Worm (Caenorhabditis elegans) whole organism, L4 larva: ENCODE results near the gene D1005.10.

Source experiments
- hlh-11 ChIP-seq: fragments of 200-800 bp; sonication (Bioruptor generic); optimal IDR thresholded peaks from 2 replicates; lab custom pipeline; 2018; ENCODE audit warnings: mild to moderate bottlenecking, missing genetic modification characterization, missing compliant biosample characterization
- hmg-1.1 ChIP-seq: fragments of 200-800 bp; sonication (Bioruptor generic); IDR thresholded peaks from 2 replicates; pipeline ENCODE4 v1.3.6; 2022; ENCODE audit warnings: missing genetic modification reagents, missing genetic modification characterization, missing compliant biosample characterization
- madf-9 ChIP-seq: fragments of 200-800 bp; sonication (Bioruptor generic); conservative IDR thresholded peaks from 2 replicates; pipeline ENCODE4 v1.3.6; 2022; ENCODE audit warnings: missing genetic modification reagents, missing genetic modification characterization, missing compliant biosample characterization

DNA sequence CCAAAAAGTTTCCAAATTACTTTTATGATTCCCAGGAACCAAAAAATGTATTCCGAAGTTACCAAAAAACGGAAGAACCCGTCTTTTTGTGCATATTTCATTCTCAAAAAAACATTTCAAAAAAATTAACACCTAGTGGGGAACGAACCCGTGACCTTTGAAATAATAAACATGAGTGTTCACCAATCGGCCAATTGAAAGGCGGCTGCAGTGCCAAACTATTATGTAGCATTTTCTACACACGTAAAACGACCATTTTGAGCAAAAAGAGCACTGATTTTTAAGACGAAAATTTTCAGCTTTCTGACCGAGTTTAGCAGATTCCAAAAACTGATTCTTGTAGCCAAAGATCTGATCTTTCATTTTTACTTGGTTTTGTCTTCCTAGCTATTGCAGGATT, 5.1 kb upstream of the D1005.10 start:
- TF ChIP-seq madf-9 (GFP tag; lab: Robert Waterston, UW) (no peak), hmg-1.1 (GFP tag; lab: Robert Waterston, UW) (no peak), hlh-11 (tag; lab: Kevin White, UChicago) (no peak)
